Worm (Caenorhabditis elegans) whole organism, L4/young adult: ENCODE measurements around the gene ebp-2.

Source experiments
- dao-5 ChIP-seq: sonication (generic microtip); optimal IDR thresholded peaks from 2 replicates; lab custom pipeline; 2016; ENCODE audit warnings: missing genotype, missing genetic modification characterization, moderate library complexity, missing compliant biosample characterization
- him-1 ChIP-seq: sonication (generic microtip); optimal IDR thresholded peaks from 2 replicates; lab custom pipeline; 2016; ENCODE audit warnings: missing genotype, missing genetic modification reagents, missing genetic modification characterization, missing compliant biosample characterization

DNA sequence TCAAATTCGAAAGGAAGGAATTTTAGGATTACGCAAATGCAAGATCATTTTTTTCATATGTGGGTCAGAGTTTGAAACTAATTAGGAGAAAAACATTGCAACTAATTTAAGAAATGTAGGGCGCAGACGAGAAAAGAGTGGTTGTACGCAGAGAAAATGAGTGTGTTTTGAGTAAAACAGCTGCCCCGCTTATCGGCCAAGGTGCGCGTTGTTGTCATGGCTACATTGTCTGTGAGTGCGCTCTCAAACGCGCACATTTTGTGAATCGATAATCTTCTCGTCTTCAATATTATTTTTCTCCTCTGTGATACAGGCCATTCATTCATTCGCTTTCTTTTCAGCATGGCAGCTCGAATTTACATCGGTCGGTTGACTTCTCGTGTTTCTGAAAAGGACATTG is 11.1 kb downstream of the ebp-2 start:
- no peak for TF ChIP-seq him-1 (tag; lab: Kevin White, UChicago)
- no peak for TF ChIP-seq dao-5 (tag; lab: Kevin White, UChicago)
